Worm (Caenorhabditis elegans): ENCODE data around the gene lars-1.

lars-1 gene

ce11 chrIII:4170903-4171377, 15.7 kb downstream of the lars-1 start, which contains the start of the genes rnf-121 and C16C10.4:
TSS of gene rnf-121 (minus strand) at chrIII:4170953.
TSS of gene C16C10.4 (plus strand) at chrIII:4171336.
- TF ChIP-seq nhr-23 (tag; optimal IDR thresholded peaks at IDR 0.05) (peak; percentile 55), lsy-12 (tag; optimal IDR thresholded peaks at IDR 0.05) (peak; percentile 52), nhr-67 (tag; optimal IDR thresholded peaks at IDR 0.05) (peak; percentile 25), tbx-2 (tag; optimal IDR thresholded peaks at IDR 0.05) (peak; percentile 17), skn-1 (tag; optimal IDR thresholded peaks at IDR 0.05) (peak; percentile 31), ztf-4 (tag; optimal IDR thresholded peaks at IDR 0.05) (no peak), nhr-43 (tag; optimal IDR thresholded peaks at IDR 0.05; ENCODE audit: poor library complexity, severe bottlenecking) (peak; percentile 89), lin-39 (tag; optimal IDR thresholded peaks at IDR 0.05) (no peak), unc-39 (tag; optimal IDR thresholded peaks at IDR 0.05) (no peak), hmg-11 (tag; optimal IDR thresholded peaks at IDR 0.05) (peak; percentile 87), pha-4 (tag; optimal IDR thresholded peaks at IDR 0.05) (peak; percentile 59), ceh-28 (tag; optimal IDR thresholded peaks at IDR 0.05) (peak; percentile 44), nhr-12 (tag; optimal IDR thresholded peaks at IDR 0.05) (no peak), ceh-16 (tag; optimal IDR thresholded peaks at IDR 0.05) (peak; percentile 3), R02D3.7 (tag; optimal IDR thresholded peaks at IDR 0.05) (peak; percentile 29), nhr-25 (tag; optimal IDR thresholded peaks at IDR 0.05) (peak; percentile 22), elt-2 (tag; optimal IDR thresholded peaks at IDR 0.05) (peak; percentile 22), egl-5 (tag; optimal IDR thresholded peaks at IDR 0.05) (no peak), pqm-1 (tag; optimal IDR thresholded peaks at IDR 0.05) (no peak), snpc-4 (tag; optimal IDR thresholded peaks at IDR 0.05) (peak; percentile 64), lin-15B (tag; optimal IDR thresholded peaks at IDR 0.05) (peak; percentile 33)

ce11 chrIII:4168665-4169064, 17.9 kb downstream of the lars-1 start, which contains the start of gene ccdc-55:
TSS of gene ccdc-55 (minus strand) at chrIII:4168765.
- no peak for TF ChIP-seq ceh-9 (tag; optimal IDR thresholded peaks at IDR 0.05)
- no peak for TF ChIP-seq R02D3.7 (tag; optimal IDR thresholded peaks at IDR 0.05)

- TF ChIP-seq nhr-77 (tag; optimal IDR thresholded peaks at IDR 0.05) (no peak), eor-1 (tag; optimal IDR thresholded peaks at IDR 0.05) (no peak), zag-1 (tag; optimal IDR thresholded peaks at IDR 0.05) (no peak), nhr-43 (tag; optimal IDR thresholded peaks at IDR 0.05; ENCODE audit: poor library complexity, severe bottlenecking) (no peak), fkh-10 (GFP tag; optimal IDR thresholded peaks at IDR 0.05) (no peak), unc-39 (tag; optimal IDR thresholded peaks at IDR 0.05) (no peak), ceh-82 (tag; optimal IDR thresholded peaks at IDR 0.05) (no peak), elt-2 (tag; optimal IDR thresholded peaks at IDR 0.05) (no peak), ZK546.5 (tag; optimal IDR thresholded peaks at IDR 0.05) (no peak), nhr-76 (tag; optimal IDR thresholded peaks at IDR 0.05) (no peak), ceh-9 (tag; optimal IDR thresholded peaks at IDR 0.05) (no peak), mml-1 (tag; optimal IDR thresholded peaks at IDR 0.05) (no peak), nhr-67 (tag; optimal IDR thresholded peaks at IDR 0.05) (no peak), snpc-4 (tag; optimal IDR thresholded peaks at IDR 0.05) (no peak), tbx-2 (tag; optimal IDR thresholded peaks at IDR 0.05) (no peak), ztf-4 (tag; optimal IDR thresholded peaks at IDR 0.05) (no peak), nfya-1 (tag; optimal IDR thresholded peaks at IDR 0.05; ENCODE audit: insufficient read depth) (no peak), hmg-11 (tag; optimal IDR thresholded peaks at IDR 0.05) (no peak)
Observed at ce11 chrIII:4166745-4167144, 19.9 kb downstream of the lars-1 start, which contains the start of gene rnf-5. TSS of gene rnf-5 (minus strand) at chrIII:4166845.

ce11 chrIII:4164071-4164470, 22.5 kb downstream of the lars-1 start, which contains the start of gene C16C10.8:
TSS of gene C16C10.8 (minus strand) at chrIII:4164171.
- TF ChIP-seq mml-1 (tag; optimal IDR thresholded peaks at IDR 0.05) (no peak), aly-2 (tag; optimal IDR thresholded peaks at IDR 0.05) (no peak), lin-15B (tag; optimal IDR thresholded peaks at IDR 0.05) (no peak), jun-1 (tag; optimal IDR thresholded peaks at IDR 0.05) (no peak), unc-62 (GFP tag; optimal IDR thresholded peaks at IDR 0.05) (no peak), tbx-2 (tag; optimal IDR thresholded peaks at IDR 0.05) (no peak), R02D3.7 (tag; optimal IDR thresholded peaks at IDR 0.05) (no peak), unc-39 (tag; optimal IDR thresholded peaks at IDR 0.05) (no peak), ama-1 (optimal IDR thresholded peaks at IDR 0.05) (no peak), eor-1 (tag; optimal IDR thresholded peaks at IDR 0.05) (no peak), ZK546.5 (tag; optimal IDR thresholded peaks at IDR 0.05) (no peak), nhr-28 (tag; optimal IDR thresholded peaks at IDR 0.05) (no peak), nfya-1 (tag; optimal IDR thresholded peaks at IDR 0.05; ENCODE audit: insufficient read depth) (no peak), pha-4 (tag; optimal IDR thresholded peaks at IDR 0.05) (no peak), skn-1 (tag; optimal IDR thresholded peaks at IDR 0.05) (no peak)

Measured in whole organism, L3 larva.